Worm (Caenorhabditis elegans) whole organism, L2 larva: ENCODE data around the gene srz-44.

ENCODE experiments used
- C34F6.9 ChIP-seq: fragments of 150-350 bp; optimal IDR thresholded peaks from 2 replicates; lab custom pipeline; 2014; ENCODE audit warnings: missing biosample characterization, missing genetic modification characterization
- F13H6.1 ChIP-seq: sonication (generic microtip); optimal IDR thresholded peaks from 2 replicates; lab custom pipeline; 2016; ENCODE audit warnings: missing genetic modification characterization, missing compliant biosample characterization
- R02D3.7 ChIP-seq: fragments of 150-350 bp; optimal IDR thresholded peaks from 2 replicates; lab custom pipeline; 2014; ENCODE audit warnings: missing biosample characterization, missing genetic modification characterization
- Y55F3AM.14 ChIP-seq: fragments of 200-800 bp; sonication (Bioruptor generic); optimal IDR thresholded peaks from 2 replicates; lab custom pipeline; 2018; ENCODE audit warnings: mild to moderate bottlenecking, missing genetic modification characterization, missing compliant biosample characterization
- ZK546.5 ChIP-seq: sonication (generic microtip); optimal IDR thresholded peaks from 2 replicates; lab custom pipeline; 2017; ENCODE audit warnings: missing biosample characterization, missing genetic modification characterization
- alr-1 ChIP-seq: fragments of 150-350 bp; optimal IDR thresholded peaks from 2 replicates; lab custom pipeline; 2014; ENCODE audit warnings: missing biosample characterization, missing genetic modification characterization
- aly-2 ChIP-seq: fragments of 150-350 bp; optimal IDR thresholded peaks from 2 replicates; lab custom pipeline; 2014; ENCODE audit warnings: missing biosample characterization, missing genetic modification characterization
- ama-1 ChIP-seq: fragments of 150-350 bp; optimal IDR thresholded peaks from 2 replicates; lab custom pipeline; 2018; ENCODE audit warnings: inconsistent platforms
- blmp-1 ChIP-seq: sonication (generic microtip); optimal IDR thresholded peaks from 2 replicates; lab custom pipeline; 2017; ENCODE audit warnings: missing genetic modification characterization, mild to moderate bottlenecking, missing compliant biosample characterization, antibody characterized with exemption, moderate library complexity; ENCODE audit not compliant: insufficient read depth
- ceh-16 ChIP-seq: fragments of 150-350 bp; optimal IDR thresholded peaks from 2 replicates; lab custom pipeline; 2014; ENCODE audit warnings: missing biosample characterization, missing genetic modification characterization
- ceh-82 ChIP-seq: fragments of 150-350 bp; optimal IDR thresholded peaks from 2 replicates; lab custom pipeline; 2014; ENCODE audit warnings: missing biosample characterization, missing genetic modification characterization
- crh-2 ChIP-seq: sonication (generic microtip); optimal IDR thresholded peaks from 2 replicates; lab custom pipeline; 2017; ENCODE audit warnings: missing biosample characterization, missing genetic modification characterization
- dmd-4 ChIP-seq: sonication (generic microtip); optimal IDR thresholded peaks from 2 replicates; lab custom pipeline; 2017; ENCODE audit warnings: missing biosample characterization, missing genetic modification characterization
- egl-27 ChIP-seq: sonication (generic microtip); optimal IDR thresholded peaks from 3 replicates; lab custom pipeline; 2017; ENCODE audit warnings: missing biosample characterization, missing genetic modification reagents, missing genetic modification characterization
- elt-1 ChIP-seq: fragments of 150-350 bp; optimal IDR thresholded peaks from 2 replicates; lab custom pipeline; 2014; ENCODE audit warnings: missing biosample characterization, missing genetic modification characterization
- elt-3 ChIP-seq: sonication (generic microtip); optimal IDR thresholded peaks from 2 replicates; lab custom pipeline; 2017; ENCODE audit warnings: missing biosample characterization, missing genetic modification characterization
- fos-1 ChIP-seq: fragments of 150-350 bp; optimal IDR thresholded peaks from 2 replicates; lab custom pipeline; 2014; ENCODE audit warnings: missing biosample characterization, missing genetic modification characterization
- gmeb-1 ChIP-seq: fragments of 150-350 bp; optimal IDR thresholded peaks from 2 replicates; lab custom pipeline; 2014; ENCODE audit warnings: missing biosample characterization, missing genetic modification characterization
- lin-11 ChIP-seq: fragments of 150-350 bp; sonication (generic microtip); optimal IDR thresholded peaks from 2 replicates; lab custom pipeline; 2014; ENCODE audit warnings: missing biosample characterization, missing genetic modification characterization, inconsistent platforms, mixed read lengths
- lin-13 ChIP-seq: fragments of 150-350 bp; optimal IDR thresholded peaks from 2 replicates; lab custom pipeline; 2014; ENCODE audit warnings: missing biosample characterization, missing genetic modification reagents, missing genetic modification characterization
- lin-39 ChIP-seq: fragments of 150-350 bp; optimal IDR thresholded peaks from 2 replicates; lab custom pipeline; 2014; ENCODE audit warnings: missing biosample characterization, missing genetic modification reagents, missing genetic modification characterization
- lsy-2 ChIP-seq, 2 experiments: fragments of 150-350 bp in 1 of 2; sonication (generic microtip) in 1 of 2; optimal IDR thresholded peaks; 2 replicates each; lab custom pipeline; 2014 to 2017; ENCODE audit warnings: missing biosample characterization in 2 of 2, missing genetic modification characterization in 2 of 2
- mab-5 ChIP-seq: fragments of 150-350 bp; optimal IDR thresholded peaks from 2 replicates; lab custom pipeline; 2014; ENCODE audit warnings: missing biosample characterization, missing genetic modification characterization
- mbf-1 ChIP-seq: sonication (generic microtip); optimal IDR thresholded peaks from 2 replicates; lab custom pipeline; 2017; ENCODE audit warnings: missing biosample characterization, missing genetic modification characterization
- mdl-1 ChIP-seq, 2 experiments: fragments of 150-350 bp in 1 of 2; sonication (generic microtip) in 1 of 2; optimal IDR thresholded peaks; 2 replicates each; lab custom pipeline; 2017; ENCODE audit warnings: missing biosample characterization in 2 of 2, missing genetic modification characterization in 2 of 2
- nhr-10 ChIP-seq: sonication (generic microtip); optimal IDR thresholded peaks from 2 replicates; lab custom pipeline; 2017; ENCODE audit warnings: missing biosample characterization, missing genetic modification characterization
- nhr-11 ChIP-seq: fragments of 150-350 bp; optimal IDR thresholded peaks from 2 replicates; lab custom pipeline; 2014; ENCODE audit warnings: missing biosample characterization, missing genetic modification characterization
- nhr-12 ChIP-seq: fragments of 150-350 bp; optimal IDR thresholded peaks from 2 replicates; lab custom pipeline; 2014; ENCODE audit warnings: missing biosample characterization, missing genetic modification characterization
- nhr-129 ChIP-seq: fragments of 150-350 bp; optimal IDR thresholded peaks from 2 replicates; lab custom pipeline; 2014; ENCODE audit warnings: missing biosample characterization, missing genetic modification characterization
- nhr-21 ChIP-seq: fragments of 150-350 bp; optimal IDR thresholded peaks from 2 replicates; lab custom pipeline; 2014; ENCODE audit warnings: missing biosample characterization, missing genetic modification characterization
- nhr-23 ChIP-seq: fragments of 150-350 bp; optimal IDR thresholded peaks from 2 replicates; lab custom pipeline; 2014; ENCODE audit warnings: missing biosample characterization, missing genetic modification reagents, missing genetic modification characterization
- nhr-237 ChIP-seq: fragments of 150-350 bp; optimal IDR thresholded peaks from 2 replicates; lab custom pipeline; 2014; ENCODE audit warnings: missing biosample characterization, missing genetic modification characterization
- nhr-25 ChIP-seq: fragments of 150-350 bp; sonication (generic microtip); optimal IDR thresholded peaks from 3 replicates; lab custom pipeline; 2014; ENCODE audit warnings: missing biosample characterization, missing genetic modification characterization
- nhr-6 ChIP-seq: fragments of 150-350 bp; optimal IDR thresholded peaks from 2 replicates; lab custom pipeline; 2014; ENCODE audit warnings: missing biosample characterization, missing genetic modification characterization
- nhr-77 ChIP-seq: fragments of 150-350 bp; optimal IDR thresholded peaks from 2 replicates; lab custom pipeline; 2014; ENCODE audit warnings: missing biosample characterization, missing genetic modification characterization
- peb-1 ChIP-seq: fragments of 150-350 bp; optimal IDR thresholded peaks from 2 replicates; lab custom pipeline; 2014; ENCODE audit warnings: missing biosample characterization, missing genetic modification characterization
- sem-4 ChIP-seq: fragments of 150-350 bp; optimal IDR thresholded peaks from 2 replicates; lab custom pipeline; 2014; ENCODE audit warnings: missing biosample characterization, missing genetic modification reagents, missing genetic modification characterization
- skn-1 ChIP-seq: sonication (generic microtip); optimal IDR thresholded peaks from 2 replicates; lab custom pipeline; 2017; ENCODE audit warnings: missing biosample characterization, missing genetic modification characterization
- sma-3 ChIP-seq: sonication (generic microtip); optimal IDR thresholded peaks from 2 replicates; lab custom pipeline; 2016; ENCODE audit warnings: missing genetic modification reagents, missing genetic modification characterization, missing compliant biosample characterization
- sma-9 ChIP-seq, 2 experiments: fragments of 150-350 bp in 1 of 2; sonication (generic microtip) in 1 of 2; optimal IDR thresholded peaks; 2 replicates each; lab custom pipeline; 2014 to 2016; ENCODE audit warnings: missing genetic modification characterization in 2 of 2, mild to moderate bottlenecking in 1 of 2, missing biosample characterization in 1 of 2, missing compliant biosample characterization in 1 of 2, missing genetic modification reagents in 1 of 2, moderate library complexity in 1 of 2
- snpc-4 ChIP-seq: fragments of 150-350 bp; optimal IDR thresholded peaks from 2 replicates; lab custom pipeline; 2014; ENCODE audit warnings: missing biosample characterization, missing genetic modification characterization
- unc-39 ChIP-seq: fragments of 150-350 bp; optimal IDR thresholded peaks from 2 replicates; lab custom pipeline; 2014; ENCODE audit warnings: missing biosample characterization, missing genetic modification characterization
- unc-55 ChIP-seq: fragments of 150-350 bp; sonication (generic microtip); optimal IDR thresholded peaks from 3 replicates; lab custom pipeline; 2014; ENCODE audit warnings: missing biosample characterization, missing genetic modification reagents, missing genetic modification characterization
- unc-62 ChIP-seq: fragments of 150-350 bp; optimal IDR thresholded peaks from 2 replicates; lab custom pipeline; 2014; ENCODE audit warnings: missing biosample characterization, missing genetic modification reagents, missing genetic modification characterization
- zag-1 ChIP-seq: fragments of 150-350 bp; optimal IDR thresholded peaks from 2 replicates; lab custom pipeline; 2014; ENCODE audit warnings: missing biosample characterization, missing genetic modification characterization
- ztf-1 ChIP-seq: fragments of 200-800 bp; sonication (Bioruptor generic); conservative IDR thresholded peaks from 2 replicates; pipeline ENCODE4 v1.3.6; 2022; ENCODE audit warnings: missing genetic modification characterization, missing compliant biosample characterization
- ztf-11 ChIP-seq: sonication (generic microtip); optimal IDR thresholded peaks from 2 replicates; lab custom pipeline; 2017; ENCODE audit warnings: missing biosample characterization, missing genetic modification characterization
- ztf-4 ChIP-seq: fragments of 150-350 bp; optimal IDR thresholded peaks from 2 replicates; lab custom pipeline; 2014; ENCODE audit warnings: missing biosample characterization, missing genetic modification characterization

The srz-44 gene

ce11 chrV:15664053-15664661 is 25.4 kb upstream of the srz-44 start:
- TF ChIP-seq mdl-1 (tag; optimal IDR thresholded peaks at IDR 0.05; lab: Kevin White, UChicago) (no peak), lsy-2 (tag; optimal IDR thresholded peaks at IDR 0.05; lab: Kevin White, UChicago) (peak in 1 of 2 experiments; percentile 33), peb-1 (no peak), nhr-12 (tag; lab: Kevin White, UChicago) (no peak), dmd-4 (tag; lab: Kevin White, UChicago) (no peak), C34F6.9 (tag; lab: Kevin White, UChicago) (peak; percentile 25), aly-2 (tag; lab: Kevin White, UChicago) (no peak), lin-11 (tag; lab: Kevin White, UChicago) (no peak), nhr-11 (tag; lab: Kevin White, UChicago) (no peak), skn-1 (tag; lab: Kevin White, UChicago) (no peak), elt-1 (tag; lab: Kevin White, UChicago) (peak; percentile 26), R02D3.7 (tag; lab: Kevin White, UChicago) (no peak), blmp-1 (tag; lab: Kevin White, UChicago) (peak; percentile 80), F13H6.1 (tag; lab: Kevin White, UChicago) (peak; percentile 50), unc-55 (no peak), nhr-25 (tag; lab: Kevin White, UChicago) (peak; percentile 79), ztf-4 (tag; lab: Kevin White, UChicago) (no peak), lin-39 (tag; lab: Kevin White, UChicago) (no peak), ZK546.5 (tag; lab: Kevin White, UChicago) (no peak), nhr-129 (tag; lab: Kevin White, UChicago) (peak; percentile 93), ama-1 (lab: Kevin White, UChicago) (peak; percentile 53), ztf-1 (no peak), sma-9 (GFP tag; optimal IDR thresholded peaks at IDR 0.05; lab: Kevin White, UChicago) (peak; percentile 53), sma-9 (tag; optimal IDR thresholded peaks at IDR 0.05; lab: Kevin White, UChicago) (no peak), ceh-16 (tag; lab: Kevin White, UChicago) (peak; percentile 45), Y55F3AM.14 (GFP tag; lab: Kevin White, UChicago) (no peak), nhr-23 (tag; lab: Kevin White, UChicago) (no peak), ztf-11 (no peak), ceh-82 (tag; lab: Kevin White, UChicago) (no peak), zag-1 (tag; lab: Kevin White, UChicago) (no peak), nhr-77 (tag; lab: Kevin White, UChicago) (no peak), unc-62 (GFP tag; lab: Kevin White, UChicago) (no peak), sem-4 (tag; lab: Kevin White, UChicago) (peak; percentile 54), snpc-4 (tag; lab: Kevin White, UChicago) (no peak), unc-39 (tag; lab: Kevin White, UChicago) (no peak), lin-13 (GFP tag; lab: Kevin White, UChicago) (no peak), egl-27 (peak; percentile 5), mab-5 (tag; lab: Kevin White, UChicago) (no peak), fos-1 (tag; lab: Kevin White, UChicago) (peak; percentile 59), nhr-237 (tag; lab: Kevin White, UChicago) (no peak), crh-2 (peak; percentile 47), nhr-10 (tag; lab: Kevin White, UChicago) (no peak), nhr-6 (tag; lab: Kevin White, UChicago) (peak; percentile 16), sma-3 (GFP tag; lab: Kevin White, UChicago) (no peak), gmeb-1 (peak; percentile 15), nhr-21 (tag; lab: Kevin White, UChicago) (no peak), mbf-1 (no peak), elt-3 (tag; lab: Kevin White, UChicago) (no peak), alr-1 (tag; lab: Kevin White, UChicago) (no peak)
- TF ChIP-seq, all 48 proteins: peak for 16
